Worm (Caenorhabditis elegans) whole organism, L2 larva: Measurements from ENCODE around the gene F43C11.16.

ENCODE experiments used
- ama-1 ChIP-seq: fragments of 150-350 bp; optimal IDR thresholded peaks from 2 replicates; lab custom pipeline; 2018; ENCODE audit warnings: inconsistent platforms
- ceh-82 ChIP-seq: fragments of 150-350 bp; optimal IDR thresholded peaks from 2 replicates; lab custom pipeline; 2014; ENCODE audit warnings: missing biosample characterization, missing genetic modification characterization
- elt-1 ChIP-seq: fragments of 150-350 bp; optimal IDR thresholded peaks from 2 replicates; lab custom pipeline; 2014; ENCODE audit warnings: missing biosample characterization, missing genetic modification characterization
- gmeb-1 ChIP-seq: fragments of 150-350 bp; optimal IDR thresholded peaks from 2 replicates; lab custom pipeline; 2014; ENCODE audit warnings: missing biosample characterization, missing genetic modification characterization
- mab-5 ChIP-seq: fragments of 150-350 bp; optimal IDR thresholded peaks from 2 replicates; lab custom pipeline; 2014; ENCODE audit warnings: missing biosample characterization, missing genetic modification characterization
- mdl-1 ChIP-seq, 2 experiments: fragments of 150-350 bp in 1 of 2; sonication (generic microtip) in 1 of 2; optimal IDR thresholded peaks; 2 replicates each; lab custom pipeline; 2017; ENCODE audit warnings: missing biosample characterization in 2 of 2, missing genetic modification characterization in 2 of 2
- nhr-10 ChIP-seq: sonication (generic microtip); optimal IDR thresholded peaks from 2 replicates; lab custom pipeline; 2017; ENCODE audit warnings: missing biosample characterization, missing genetic modification characterization
- nhr-12 ChIP-seq: fragments of 150-350 bp; optimal IDR thresholded peaks from 2 replicates; lab custom pipeline; 2014; ENCODE audit warnings: missing biosample characterization, missing genetic modification characterization
- nhr-237 ChIP-seq: fragments of 150-350 bp; optimal IDR thresholded peaks from 2 replicates; lab custom pipeline; 2014; ENCODE audit warnings: missing biosample characterization, missing genetic modification characterization
- sma-9 ChIP-seq, 2 experiments: fragments of 150-350 bp in 1 of 2; sonication (generic microtip) in 1 of 2; optimal IDR thresholded peaks; 2 replicates each; lab custom pipeline; 2014 to 2016; ENCODE audit warnings: missing genetic modification characterization in 2 of 2, mild to moderate bottlenecking in 1 of 2, missing biosample characterization in 1 of 2, missing compliant biosample characterization in 1 of 2, missing genetic modification reagents in 1 of 2, moderate library complexity in 1 of 2
- snpc-4 ChIP-seq: fragments of 150-350 bp; optimal IDR thresholded peaks from 2 replicates; lab custom pipeline; 2014; ENCODE audit warnings: missing biosample characterization, missing genetic modification characterization
- unc-39 ChIP-seq: fragments of 150-350 bp; optimal IDR thresholded peaks from 2 replicates; lab custom pipeline; 2014; ENCODE audit warnings: missing biosample characterization, missing genetic modification characterization
- unc-55 ChIP-seq: fragments of 150-350 bp; sonication (generic microtip); optimal IDR thresholded peaks from 3 replicates; lab custom pipeline; 2014; ENCODE audit warnings: missing biosample characterization, missing genetic modification reagents, missing genetic modification characterization
- zag-1 ChIP-seq: fragments of 150-350 bp; optimal IDR thresholded peaks from 2 replicates; lab custom pipeline; 2014; ENCODE audit warnings: missing biosample characterization, missing genetic modification characterization

ce11 chrII:2383334-2383733, 23.5 kb upstream of the F43C11.16 start, which contains the start of gene F16G10.8:
- no peak for TF ChIP-seq mab-5
- TF ChIP-seq ama-1 (lab: Kevin White, UChicago), result no peak
- TF ChIP-seq nhr-12, result no peak
- TF ChIP-seq unc-55 (GFP tag; lab: Kevin White, UChicago), result no peak
- TF ChIP-seq gmeb-1 (tag; lab: Kevin White, UChicago), result no peak
- no peak for TF ChIP-seq sma-9 (GFP tag; optimal IDR thresholded peaks at IDR 0.05; lab: Kevin White, UChicago)
- no peak for TF ChIP-seq sma-9 (tag; optimal IDR thresholded peaks at IDR 0.05; lab: Kevin White, UChicago)
- no peak for TF ChIP-seq zag-1 (tag; lab: Kevin White, UChicago)
- no peak for TF ChIP-seq snpc-4
- no peak for TF ChIP-seq nhr-10 (tag; lab: Kevin White, UChicago)
- no peak for TF ChIP-seq ceh-82 (tag; lab: Kevin White, UChicago)
- TF ChIP-seq mdl-1 (tag; optimal IDR thresholded peaks at IDR 0.05; lab: Kevin White, UChicago), result no peak
- TF ChIP-seq elt-1 (tag; lab: Kevin White, UChicago), result no peak
- no peak for TF ChIP-seq unc-39
- no peak for TF ChIP-seq nhr-237 (tag; lab: Kevin White, UChicago)
